Fruit fly (Drosophila melanogaster): Measurements from ENCODE around the gene GstD6.

The GstD6 gene

dm6 chr3R:12383036-12383435, 6.1 kb downstream of the GstD6 start, which contains the start of gene GstD11:
GstD11 (plus strand) TSS chr3R:12383336.
- TF ChIP-seq Jra (GFP tag; optimal IDR thresholded peaks at IDR 0.05): no peak
- TF ChIP-seq CG32264 (GFP tag; optimal IDR thresholded peaks at IDR 0.05): no peak
- no peak for TF ChIP-seq Abd-B (GFP tag; optimal IDR thresholded peaks at IDR 0.05)
- TF ChIP-seq Hr83 (GFP tag; optimal IDR thresholded peaks at IDR 0.05; ENCODE audit: poor library complexity, severe bottlenecking): no peak
- TF ChIP-seq GATAd (GFP tag; optimal IDR thresholded peaks at IDR 0.05): no peak
- TF ChIP-seq Vsx2 (GFP tag; optimal IDR thresholded peaks at IDR 0.05; ENCODE audit: partially characterized antibody): no peak
- no peak for TF ChIP-seq usp (GFP tag; optimal IDR thresholded peaks at IDR 0.05)
- no peak for TF ChIP-seq dsf (GFP tag; optimal IDR thresholded peaks at IDR 0.05; ENCODE audit: borderline replicate concordance)
- TF ChIP-seq rgr (GFP tag; optimal IDR thresholded peaks at IDR 0.05): no peak
- no peak for TF ChIP-seq dmrt93B (GFP tag; optimal IDR thresholded peaks at IDR 0.05)
- TF ChIP-seq fru (GFP tag; optimal IDR thresholded peaks at IDR 0.05): no peak
- TF ChIP-seq sage (GFP tag; optimal IDR thresholded peaks at IDR 0.05): no peak
- no peak for TF ChIP-seq CrebA (GFP tag; optimal IDR thresholded peaks at IDR 0.05; ENCODE audit: borderline replicate concordance)
- TF ChIP-seq pan (optimal IDR thresholded peaks at IDR 0.05): no peak
- no peak for TF ChIP-seq Sp1 (GFP tag; optimal IDR thresholded peaks at IDR 0.05)
- TF ChIP-seq Hnf4 (GFP tag; optimal IDR thresholded peaks at IDR 0.05): no peak
- TF ChIP-seq Myc (optimal IDR thresholded peaks at IDR 0.05): no peak
- no peak for TF ChIP-seq CG9705 (GFP tag; optimal IDR thresholded peaks at IDR 0.05)
- no peak for TF ChIP-seq br (GFP tag; optimal IDR thresholded peaks at IDR 0.05)

- TF ChIP-seq CrebA (GFP tag; optimal IDR thresholded peaks at IDR 0.05; ENCODE audit: borderline replicate concordance): peak; percentile 14
- no peak for TF ChIP-seq dmrt93B (GFP tag; optimal IDR thresholded peaks at IDR 0.05)
- TF ChIP-seq dsf (GFP tag; optimal IDR thresholded peaks at IDR 0.05; ENCODE audit: borderline replicate concordance): no peak
- TF ChIP-seq CG9705 (GFP tag; optimal IDR thresholded peaks at IDR 0.05): no peak
- TF ChIP-seq Jra (GFP tag; optimal IDR thresholded peaks at IDR 0.05): no peak
- no peak for TF ChIP-seq h (GFP tag; optimal IDR thresholded peaks at IDR 0.05)
- no peak for TF ChIP-seq Rel (GFP tag; optimal IDR thresholded peaks at IDR 0.05)
- TF ChIP-seq Rel (tag; optimal IDR thresholded peaks at IDR 0.05): peak; percentile 87
- TF ChIP-seq woc (GFP tag; optimal IDR thresholded peaks at IDR 0.05): no peak
- TF ChIP-seq Myc (optimal IDR thresholded peaks at IDR 0.05): no peak
Measured at dm6 chr3R:12383784-12384183, 6.9 kb downstream of the GstD6 start.

dm6 chr3R:12384274-12384673, 7.3 kb downstream of the GstD6 start:
- TF ChIP-seq ey (GFP tag; optimal IDR thresholded peaks at IDR 0.05): no peak
- TF ChIP-seq dmrt93B (GFP tag; optimal IDR thresholded peaks at IDR 0.05): no peak
- TF ChIP-seq Myc (optimal IDR thresholded peaks at IDR 0.05): no peak
- no peak for TF ChIP-seq Hnf4 (GFP tag; optimal IDR thresholded peaks at IDR 0.05)
- TF ChIP-seq fru (GFP tag; optimal IDR thresholded peaks at IDR 0.05): no peak
- no peak for TF ChIP-seq Sp1 (GFP tag; optimal IDR thresholded peaks at IDR 0.05)
- no peak for TF ChIP-seq Hr83 (GFP tag; optimal IDR thresholded peaks at IDR 0.05; ENCODE audit: poor library complexity, severe bottlenecking)
- no peak for TF ChIP-seq woc (GFP tag; optimal IDR thresholded peaks at IDR 0.05)
- no peak for TF ChIP-seq OdsH (GFP tag; optimal IDR thresholded peaks at IDR 0.05)
- no peak for TF ChIP-seq dl (GFP tag; optimal IDR thresholded peaks at IDR 0.05; ENCODE audit: insufficient read depth in 1 of 2, partially characterized antibody in 2 of 2)

dm6 chr3R:12385949-12386348, 9.0 kb downstream of the GstD6 start, which contains the start of gene Sol1:
Sol1 (plus strand) TSS chr3R:12386249.
- TF ChIP-seq Hr83 (GFP tag; optimal IDR thresholded peaks at IDR 0.05; ENCODE audit: poor library complexity, severe bottlenecking) (no peak), fru (GFP tag; optimal IDR thresholded peaks at IDR 0.05) (no peak), OdsH (GFP tag; optimal IDR thresholded peaks at IDR 0.05) (no peak), Mio (GFP tag; optimal IDR thresholded peaks at IDR 0.05) (no peak), HLH106 (tag; optimal IDR thresholded peaks at IDR 0.05) (no peak), Hr78 (GFP tag; optimal IDR thresholded peaks at IDR 0.05) (no peak), rgr (GFP tag; optimal IDR thresholded peaks at IDR 0.05) (no peak), CrebA (GFP tag; optimal IDR thresholded peaks at IDR 0.05; ENCODE audit: borderline replicate concordance) (no peak), psq (GFP tag; optimal IDR thresholded peaks at IDR 0.05) (no peak), Dif (GFP tag; optimal IDR thresholded peaks at IDR 0.05; ENCODE audit: partially characterized antibody) (no peak), Vsx2 (GFP tag; optimal IDR thresholded peaks at IDR 0.05; ENCODE audit: partially characterized antibody) (no peak), dl (GFP tag; optimal IDR thresholded peaks at IDR 0.05; ENCODE audit: insufficient read depth in 1 of 2, partially characterized antibody in 2 of 2) (no peak), usp (GFP tag; optimal IDR thresholded peaks at IDR 0.05) (no peak), N (GFP tag; optimal IDR thresholded peaks at IDR 0.05) (no peak)

Data from whole organism, wandering third instar larva.